Fruit fly (Drosophila melanogaster): ENCODE measurements around the gene CG32266.

dm6 chr3L:3769157-3769556 is 21.4 kb upstream of the CG32266 start:
- TF ChIP-seq Hr96 (GFP tag; optimal IDR thresholded peaks at IDR 0.05) (no peak), tj (GFP tag; optimal IDR thresholded peaks at IDR 0.05) (no peak), CG7045 (GFP tag; optimal IDR thresholded peaks at IDR 0.05) (no peak), cic (GFP tag; optimal IDR thresholded peaks at IDR 0.05) (no peak), Clk (GFP tag; optimal IDR thresholded peaks at IDR 0.05) (no peak), Crg-1 (GFP tag; optimal IDR thresholded peaks at IDR 0.05) (no peak), cnc (optimal IDR thresholded peaks at IDR 0.05) (no peak), pad (GFP tag; optimal IDR thresholded peaks at IDR 0.05) (no peak)
